Fruit fly (Drosophila melanogaster): Measurements from ENCODE around the gene Ibf1.
A peak's percentile ranks its signal among the peaks of the same experiment; 100 is the strongest.
"Not testable (repeated sequence)": the region's sequence is repeated elsewhere in the genome, so short reads cannot be mapped to it uniquely, and the experiment has no call there.

The Ibf1 gene

DNA sequence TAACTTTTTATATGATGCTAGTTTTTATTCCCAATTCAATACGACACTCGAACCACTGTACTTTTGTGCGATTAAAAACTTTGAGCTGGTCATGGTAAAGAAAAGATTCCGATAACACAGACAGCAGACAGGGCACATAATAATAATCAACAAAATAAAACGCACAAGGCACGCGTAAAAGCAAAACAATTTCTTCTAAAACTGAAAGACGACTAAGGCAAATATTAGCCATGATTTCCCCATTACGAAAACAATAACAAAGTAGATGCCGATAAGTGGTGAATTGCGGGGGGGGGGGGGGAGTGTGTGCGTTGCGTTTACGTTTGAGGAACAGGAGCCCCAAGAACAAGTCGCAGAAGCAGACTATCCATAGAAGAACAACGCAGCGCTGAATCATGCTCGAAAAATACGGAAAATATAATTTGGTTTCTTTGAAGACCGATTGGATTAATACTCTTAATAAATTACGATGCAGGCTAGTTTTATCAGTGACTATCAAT is 24.0 kb upstream of the Ibf1 start:
- TF ChIP-seq CG8924 (tag; optimal IDR thresholded peaks at IDR 0.05): no peak
- peak; percentile 2 for TF ChIP-seq CG7839 (tag; optimal IDR thresholded peaks at IDR 0.05)
- TF ChIP-seq otp (GFP tag; IDR thresholded peaks at IDR 0.05): no peak
- no peak for TF ChIP-seq CG14667 (GFP tag; IDR thresholded peaks at IDR 0.05)
- peak; percentile 1 for TF ChIP-seq CG12391 (tag; optimal IDR thresholded peaks at IDR 0.05)
- no peak for TF ChIP-seq nmo (GFP tag; optimal IDR thresholded peaks at IDR 0.05)
- TF ChIP-seq CG7357 (GFP tag; IDR thresholded peaks at IDR 0.05): 0 out of 3 replicates have a peak, but pooled peaks have one; percentile 22
- TF ChIP-seq CG2199 (GFP tag; IDR thresholded peaks at IDR 0.05): peak; percentile 83; the same call in 2 of the 3 replicates
- TF ChIP-seq kni (GFP tag; optimal IDR thresholded peaks at IDR 0.05): no peak
- no peak for TF ChIP-seq CG13894 (tag; optimal IDR thresholded peaks at IDR 0.05)
- no peak for TF ChIP-seq CrebB (tag; optimal IDR thresholded peaks at IDR 0.05)
- no peak for TF ChIP-seq CG18476 (GFP tag; optimal IDR thresholded peaks at IDR 0.05)
- TF ChIP-seq Pdp1 (GFP tag; optimal IDR thresholded peaks at IDR 0.05): peak in 1 of 2 experiments; percentile 32
- 0 out of 3 replicates have a peak, but pooled peaks have one; percentile 8 for TF ChIP-seq CG17361 (GFP tag; IDR thresholded peaks at IDR 0.05)
- TF ChIP-seq CG34376 (GFP tag; optimal IDR thresholded peaks at IDR 0.05): no peak
- TF ChIP-seq knrl (GFP tag; IDR thresholded peaks at IDR 0.05; ENCODE audit: partially characterized antibody): no peak
- peak; percentile 79 for TF ChIP-seq crol (GFP tag; IDR thresholded peaks at IDR 0.05)
- peak; percentile 1 for TF ChIP-seq CG11504 (tag; optimal IDR thresholded peaks at IDR 0.05)
- peak; percentile 78 for TF ChIP-seq abd-A (tag; optimal IDR thresholded peaks at IDR 0.05)
- no peak for TF ChIP-seq HmgZ (tag; optimal IDR thresholded peaks at IDR 0.05)
- TF ChIP-seq sr (GFP tag; IDR thresholded peaks at IDR 0.05): no peak
- TF ChIP-seq bsh (GFP tag; optimal IDR thresholded peaks at IDR 0.05): peak in 1 of 2 experiments; percentile 2
- TF ChIP-seq D19B (GFP tag; optimal IDR thresholded peaks at IDR 0.05): no peak
- no peak for TF ChIP-seq CG9932 (GFP tag; IDR thresholded peaks at IDR 0.05)
- no peak for TF ChIP-seq vvl (GFP tag; IDR thresholded peaks at IDR 0.05)
- no peak for TF ChIP-seq hkb (optimal IDR thresholded peaks at IDR 0.05)
- TF ChIP-seq hkb (GFP tag; IDR thresholded peaks at IDR 0.05): 0 out of 2 replicates have a peak, but pooled peaks have one; percentile 11
- TF ChIP-seq CG11247 (GFP tag; IDR thresholded peaks at IDR 0.05): no peak
- no peak for TF ChIP-seq aop (GFP tag; IDR thresholded peaks at IDR 0.05)
- TF ChIP-seq Blimp-1 (GFP tag; optimal IDR thresholded peaks at IDR 0.05): no peak
- peak; percentile 66 for TF ChIP-seq sd (tag; optimal IDR thresholded peaks at IDR 0.05)
- no peak for TF ChIP-seq CG31388 (GFP tag; optimal IDR thresholded peaks at IDR 0.05)
- peak; percentile 19 for TF ChIP-seq sens (GFP tag)
- peak; percentile 31; the same call in 1 of the 2 replicates for TF ChIP-seq CG31224 (GFP tag; IDR thresholded peaks at IDR 0.05)
- peak; percentile 34; the same call in 1 of the 2 replicates for TF ChIP-seq slbo (GFP tag; IDR thresholded peaks at IDR 0.05)
- TF ChIP-seq CG14965 (GFP tag; optimal IDR thresholded peaks at IDR 0.05; ENCODE audit: borderline replicate concordance): no peak
- no peak for TF ChIP-seq Ptx1 (GFP tag; IDR thresholded peaks at IDR 0.05)
- TF ChIP-seq yki (optimal IDR thresholded peaks at IDR 0.05): no peak
- TF ChIP-seq CG12071 (GFP tag; optimal IDR thresholded peaks at IDR 0.05): no peak
- no peak for TF ChIP-seq CG16863 (GFP tag; optimal IDR thresholded peaks at IDR 0.05)
- no peak for TF ChIP-seq CG11093 (GFP tag; IDR thresholded peaks at IDR 0.05)

DNA sequence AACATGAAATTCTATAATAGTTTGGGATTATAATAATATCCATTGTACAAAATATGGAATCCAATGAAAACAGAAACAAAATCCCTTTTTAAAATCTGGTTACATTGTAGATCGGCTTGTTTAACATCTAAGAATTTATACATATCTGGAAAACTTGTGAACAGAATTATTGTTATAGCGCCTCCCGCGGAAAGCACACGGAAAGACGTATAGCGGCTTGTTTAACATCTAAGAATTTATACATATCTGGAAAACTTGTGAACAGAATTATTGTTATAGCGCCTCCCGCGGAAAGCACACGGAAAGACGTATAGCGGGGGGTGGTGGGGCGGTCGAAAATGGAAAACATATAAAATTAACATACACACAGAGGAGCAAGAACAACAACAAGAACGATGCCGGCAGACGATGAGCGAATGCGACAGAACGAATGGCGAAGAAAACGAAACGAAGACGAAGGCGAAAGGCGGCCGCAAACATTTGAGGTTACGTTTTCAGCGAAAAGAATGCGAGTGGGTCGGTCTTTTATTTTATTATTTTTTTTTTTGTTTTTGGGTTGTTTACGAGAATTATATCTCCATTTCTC is 23.2 kb upstream of the Ibf1 start:
- TF ChIP-seq Med (GFP tag): peak; percentile 65
- peak; percentile 68 for TF ChIP-seq sens (GFP tag)
- peak; percentile 26 for TF ChIP-seq D19A (tag; optimal IDR thresholded peaks at IDR 0.05)
- TF ChIP-seq scrt (GFP tag; optimal IDR thresholded peaks at IDR 0.05): peak; percentile 1
- peak; percentile 32 for TF ChIP-seq Deaf1 (tag; optimal IDR thresholded peaks at IDR 0.05)
- peak; percentile 14; the same call in 1 of the 2 replicates for TF ChIP-seq vvl (GFP tag; IDR thresholded peaks at IDR 0.05)
- TF ChIP-seq pan (optimal IDR thresholded peaks at IDR 0.05): not testable (repeated sequence)
- TF ChIP-seq pan (GFP tag; optimal IDR thresholded peaks at IDR 0.05 in 1 of 2, IDR thresholded peaks at IDR 0.05 in 1 of 2): peak in 1 of 2 experiments; percentile 20
- peak; percentile 72 for TF ChIP-seq crol (GFP tag; IDR thresholded peaks at IDR 0.05)
- TF ChIP-seq rib (GFP tag; IDR thresholded peaks at IDR 0.05): peak; percentile 44; the same call in 1 of the 2 replicates
- peak; percentile 77 for TF ChIP-seq CTCF (GFP tag; optimal IDR thresholded peaks at IDR 0.05)
- 0 out of 4 replicates have a peak, but pooled peaks have one; percentile 62 for TF ChIP-seq chinmo (GFP tag; IDR thresholded peaks at IDR 0.05; ENCODE audit: partially characterized antibody)
- peak; percentile 63 for TF ChIP-seq sd (tag; optimal IDR thresholded peaks at IDR 0.05)
- TF ChIP-seq Drgx (GFP tag; IDR thresholded peaks at IDR 0.05): 0 out of 2 replicates have a peak, but pooled peaks have one; percentile 30
- peak; percentile 26 for TF ChIP-seq abd-A (tag; optimal IDR thresholded peaks at IDR 0.05)
- TF ChIP-seq CG10543 (GFP tag; optimal IDR thresholded peaks at IDR 0.05): peak; percentile 11
